Fruit fly (Drosophila melanogaster): ENCODE measurements around the gene Slbp.

Slbp gene

dm6 chr3R:29112398-29113150, 40.5 kb downstream of the Slbp start, which contains the start of the genes alpha-Man-Ib and Pdhb (continued):
- peak; percentile 36; the same call in 1 of the 2 replicates for TF ChIP-seq rib (GFP tag; IDR thresholded peaks at IDR 0.05)
- TF ChIP-seq dysf (GFP tag; IDR thresholded peaks at IDR 0.05): peak; percentile 81
- no peak for TF ChIP-seq CG14860 (GFP tag; IDR thresholded peaks at IDR 0.05; ENCODE audit: partially characterized antibody)
- TF ChIP-seq Dp (GFP tag; optimal IDR thresholded peaks at IDR 0.05): peak; percentile 31
- peak; percentile 69 for TF ChIP-seq Elba2 (GFP tag; optimal IDR thresholded peaks at IDR 0.05)
- peak; percentile 64 for TF ChIP-seq CG17328 (GFP tag; IDR thresholded peaks at IDR 0.05)
- peak; percentile 87 for TF ChIP-seq CG10543 (GFP tag; optimal IDR thresholded peaks at IDR 0.05)
- peak; percentile 73 for TF ChIP-seq CG14441 (GFP tag; IDR thresholded peaks at IDR 0.05)
- TF ChIP-seq scrt (GFP tag; optimal IDR thresholded peaks at IDR 0.05): peak; percentile 57
- no peak for TF ChIP-seq dimm (GFP tag; IDR thresholded peaks at IDR 0.05)
- peak; percentile 63 for TF ChIP-seq Usf (GFP tag; optimal IDR thresholded peaks at IDR 0.05)
- TF ChIP-seq gcm (GFP tag; optimal IDR thresholded peaks at IDR 0.05): no peak
- peak; percentile 82 for TF ChIP-seq NfI (GFP tag; optimal IDR thresholded peaks at IDR 0.05)
- peak; percentile 56; the same call in 2 of the 3 replicates for TF ChIP-seq Optix (GFP tag; IDR thresholded peaks at IDR 0.05)
- peak; percentile 24 for TF ChIP-seq CG2875 (GFP tag; optimal IDR thresholded peaks at IDR 0.05)
- TF ChIP-seq fd64A (GFP tag; optimal IDR thresholded peaks at IDR 0.05): no peak
- TF ChIP-seq CG9215 (GFP tag; IDR thresholded peaks at IDR 0.05): peak; percentile 85
- TF ChIP-seq pb (GFP tag; optimal IDR thresholded peaks at IDR 0.05): no peak
- no peak for TF ChIP-seq Atf3 (GFP tag; optimal IDR thresholded peaks at IDR 0.05)
- TF ChIP-seq Bteb2 (GFP tag; optimal IDR thresholded peaks at IDR 0.05): no peak
- peak; percentile 80 for TF ChIP-seq CG3281 (GFP tag; optimal IDR thresholded peaks at IDR 0.05)
- TF ChIP-seq CG12299 (tag; optimal IDR thresholded peaks at IDR 0.05): peak; percentile 50
- peak; percentile 57 for TF ChIP-seq Max (GFP tag; optimal IDR thresholded peaks at IDR 0.05)
- TF ChIP-seq Hr51 (GFP tag; optimal IDR thresholded peaks at IDR 0.05): peak in 1 of 2 experiments; percentile 60
- peak; percentile 29; the same call in 1 of the 2 replicates for TF ChIP-seq amos (GFP tag; IDR thresholded peaks at IDR 0.05; ENCODE audit: partially characterized antibody)
- TF ChIP-seq tap (tag; optimal IDR thresholded peaks at IDR 0.05): no peak
- no peak for TF ChIP-seq CG42726 (GFP tag; IDR thresholded peaks at IDR 0.05; ENCODE audit: partially characterized antibody)
- peak; percentile 67 for TF ChIP-seq BEAF-32 (GFP tag; optimal IDR thresholded peaks at IDR 0.05)
- TF ChIP-seq bowl (GFP tag; IDR thresholded peaks at IDR 0.05): no peak
- TF ChIP-seq C15 (GFP tag; IDR thresholded peaks at IDR 0.05): no peak
- peak; percentile 78 for TF ChIP-seq Fer3 (tag; optimal IDR thresholded peaks at IDR 0.05)
- peak; percentile 81 for TF ChIP-seq CG15601 (tag; optimal IDR thresholded peaks at IDR 0.05)
- no peak for TF ChIP-seq dati (GFP tag; IDR thresholded peaks at IDR 0.05)
- TF ChIP-seq CG10267 (tag; optimal IDR thresholded peaks at IDR 0.05): peak; percentile 82
- peak; percentile 15 for TF ChIP-seq fu2 (GFP tag; optimal IDR thresholded peaks at IDR 0.05)
- peak; percentile 95 for TF ChIP-seq CG7928 (GFP tag; optimal IDR thresholded peaks at IDR 0.05)
- peak; percentile 51 for TF ChIP-seq CG6813 (GFP tag; optimal IDR thresholded peaks at IDR 0.05)
- TF ChIP-seq aop (GFP tag; IDR thresholded peaks at IDR 0.05): no peak
- TF ChIP-seq row (GFP tag; IDR thresholded peaks at IDR 0.05): peak; percentile 97
- peak; percentile 8 for TF ChIP-seq CG18476 (GFP tag; optimal IDR thresholded peaks at IDR 0.05)
- no peak for TF ChIP-seq CG12071 (GFP tag; optimal IDR thresholded peaks at IDR 0.05)
- peak; percentile 40 for TF ChIP-seq Myb (GFP tag; optimal IDR thresholded peaks at IDR 0.05)
- peak; percentile 92 for TF ChIP-seq nmo (GFP tag; optimal IDR thresholded peaks at IDR 0.05)
- TF ChIP-seq nerfin-1 (tag; optimal IDR thresholded peaks at IDR 0.05): peak; percentile 84
- TF ChIP-seq Chrac-16 (GFP tag; optimal IDR thresholded peaks at IDR 0.05): peak; percentile 79
- TF ChIP-seq sqz (GFP tag; optimal IDR thresholded peaks at IDR 0.05): no peak
- TF ChIP-seq CG7839 (tag; optimal IDR thresholded peaks at IDR 0.05): no peak
- TF ChIP-seq CG14667 (GFP tag; IDR thresholded peaks at IDR 0.05): peak; percentile 80
- peak; percentile 85 for TF ChIP-seq ranshi (GFP tag; IDR thresholded peaks at IDR 0.05)

Data from whole organism, embryonic.